Worm (Caenorhabditis elegans): ENCODE measurements around the gene aaim-1.
A peak's percentile ranks its signal among the peaks of the same experiment; 100 is the strongest.

DNA sequence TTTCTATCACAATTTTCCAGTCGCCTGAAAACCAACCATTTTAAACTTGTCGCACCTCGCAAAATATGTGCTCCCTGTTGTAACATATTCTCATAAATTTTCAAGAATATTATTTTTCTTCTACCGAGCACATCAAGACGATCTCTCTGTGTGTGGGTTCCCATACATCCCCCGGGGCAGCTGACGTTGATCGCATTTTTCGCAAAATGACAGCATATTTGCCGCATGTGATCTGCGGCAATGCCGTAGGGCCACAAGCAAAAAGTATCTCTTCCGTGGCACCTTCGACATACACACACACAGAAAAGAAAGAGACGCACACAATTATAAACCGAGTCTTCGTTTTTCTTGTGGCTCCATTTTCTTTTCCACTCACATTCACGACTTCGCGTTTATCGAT lies 29.4 kb upstream of the aaim-1 start:
- peak; percentile 51 for TF ChIP-seq nhr-11 (tag; optimal IDR thresholded peaks at IDR 0.05)
- TF ChIP-seq pha-4 (GFP tag; IDR thresholded peaks at IDR 0.05) = no peak
- no peak for TF ChIP-seq pha-4 (tag; optimal IDR thresholded peaks at IDR 0.05)
- no peak for TF ChIP-seq unc-62 (GFP tag; optimal IDR thresholded peaks at IDR 0.05 in 1 of 2)
- TF ChIP-seq unc-62 (tag; optimal IDR thresholded peaks at IDR 0.05) = no peak
- TF ChIP-seq mdl-1 (tag; optimal IDR thresholded peaks at IDR 0.05) = no peak
- no peak for TF ChIP-seq pqm-1 (tag; optimal IDR thresholded peaks at IDR 0.05)
- TF ChIP-seq ZK546.5 (tag; optimal IDR thresholded peaks at IDR 0.05) = no peak
- no peak for TF ChIP-seq F49E8.2 (tag; optimal IDR thresholded peaks at IDR 0.05; ENCODE audit: borderline replicate concordance)
- no peak for TF ChIP-seq spr-3 (GFP tag; optimal IDR thresholded peaks at IDR 0.05)
- TF ChIP-seq snpc-1.2 (GFP tag; IDR thresholded peaks at IDR 0.05) = no peak
- no peak for TF ChIP-seq ces-1 (GFP tag; optimal IDR thresholded peaks at IDR 0.05)
- no peak for TF ChIP-seq F44E2.7 (GFP tag; IDR thresholded peaks at IDR 0.05)
- TF ChIP-seq nhr-28 (tag; optimal IDR thresholded peaks at IDR 0.05) = no peak
- no peak for TF ChIP-seq nhr-77 (tag; optimal IDR thresholded peaks at IDR 0.05)
- no peak for TF ChIP-seq T26A8.4 (GFP tag; IDR thresholded peaks at IDR 0.05)

Data from whole organism, L4 larva.